Fruit fly (Drosophila melanogaster) whole organism, pupa: Measurements from ENCODE around the gene Osi23.

Experiments
- CG10348 ChIP-seq: fragments of 200-800 bp; sonication (Bioruptor generic); IDR thresholded peaks from 2 replicates; pipeline ENCODE4 v1.3.6; 2022; ENCODE audit warnings: missing biosample characterization, missing genetic modification characterization
- CG12605 ChIP-seq: fragments of 200-800 bp; sonication (Bioruptor generic); IDR thresholded peaks from 2 replicates; pipeline ENCODE4 v1.3.6; 2022; ENCODE audit warnings: missing biosample characterization, missing genetic modification characterization
- CG13204 ChIP-seq: fragments of 200-800 bp; sonication (Bioruptor generic); optimal IDR thresholded peaks from 2 replicates; lab custom pipeline; 2018; ENCODE audit warnings: missing biosample characterization, mild to moderate bottlenecking, missing genetic modification characterization, moderate library complexity
- CG14655 ChIP-seq: fragments of 200-800 bp; sonication (Bioruptor generic); optimal IDR thresholded peaks from 3 replicates; lab custom pipeline; 2017; ENCODE audit warnings: mild to moderate bottlenecking, missing biosample characterization, missing genetic modification reagents, missing genetic modification characterization
- CG17806 ChIP-seq: fragments of 200-800 bp; sonication (Bioruptor generic); optimal IDR thresholded peaks from 2 replicates; lab custom pipeline; 2018; ENCODE audit warnings: missing biosample characterization, mild to moderate bottlenecking, missing genetic modification characterization, moderate library complexity
- CG32121 ChIP-seq: fragments of 200-800 bp; sonication (Bioruptor generic); IDR thresholded peaks from 2 replicates; pipeline ENCODE4 v1.3.6; 2022; ENCODE audit warnings: missing biosample characterization, missing genetic modification characterization
- CG34367 ChIP-seq: fragments of 200-800 bp; sonication (Bioruptor generic); optimal IDR thresholded peaks from 2 replicates; lab custom pipeline; 2018; ENCODE audit warnings: missing biosample characterization, mild to moderate bottlenecking, missing genetic modification characterization
- CG4496 ChIP-seq: fragments of 200-800 bp; sonication (Bioruptor generic); IDR thresholded peaks from 3 replicates; pipeline ENCODE4 v1.3.6; 2022; ENCODE audit warnings: missing biosample characterization, missing genetic modification characterization
- CG8159 ChIP-seq: fragments of 200-800 bp; sonication (Bioruptor generic); optimal IDR thresholded peaks from 3 replicates; lab custom pipeline; 2018; ENCODE audit warnings: missing biosample characterization, mild to moderate bottlenecking, missing genetic modification characterization, moderate library complexity
- CG8301 ChIP-seq: fragments of 200-800 bp; sonication (Bioruptor generic); optimal IDR thresholded peaks from 2 replicates; lab custom pipeline; 2018; ENCODE audit warnings: missing biosample characterization, mild to moderate bottlenecking, missing genetic modification characterization
- CG9948 ChIP-seq: fragments of 200-800 bp; sonication (Bioruptor generic); optimal IDR thresholded peaks from 2 replicates; lab custom pipeline; 2018; ENCODE audit warnings: missing biosample characterization, mild to moderate bottlenecking, missing genetic modification characterization, moderate library complexity
- D1 ChIP-seq: fragments of 200-800 bp; sonication (Bioruptor generic); optimal IDR thresholded peaks from 2 replicates; lab custom pipeline; 2018; ENCODE audit warnings: missing biosample characterization, mild to moderate bottlenecking, missing genetic modification characterization, moderate library complexity
- EcR ChIP-seq: fragments of 200-800 bp; sonication (Bioruptor generic); optimal IDR thresholded peaks from 3 replicates; lab custom pipeline; 2019; ENCODE audit warnings: missing biosample characterization, missing genetic modification characterization, mild to moderate bottlenecking, moderate library complexity, missing genetic modification reagents
- Ets98B ChIP-seq: fragments of 200-800 bp; sonication (Bioruptor generic); IDR thresholded peaks from 2 replicates; pipeline ENCODE4 v1.3.6; 2022; ENCODE audit warnings: missing biosample characterization, missing genetic modification characterization
- Pif1A ChIP-seq: fragments of 200-800 bp; sonication (Bioruptor generic); optimal IDR thresholded peaks from 3 replicates; lab custom pipeline; 2016; ENCODE audit warnings: missing biosample characterization, missing genetic modification characterization
- Pif1B ChIP-seq: fragments of 200-800 bp; sonication (Bioruptor generic); optimal IDR thresholded peaks from 3 replicates; lab custom pipeline; 2016; ENCODE audit warnings: missing biosample characterization, missing genetic modification characterization
- Snoo ChIP-seq: fragments of 200-800 bp; sonication (Bioruptor generic); optimal IDR thresholded peaks from 3 replicates; lab custom pipeline; 2017; ENCODE audit warnings: missing biosample characterization, mild to moderate bottlenecking, missing genetic modification characterization, inconsistent platforms
- fd96Ca ChIP-seq: fragments of 200-800 bp; sonication (Bioruptor generic); IDR thresholded peaks from 3 replicates; pipeline ENCODE4 v1.3.6; 2022; ENCODE audit warnings: missing biosample characterization, missing genetic modification characterization
- gl ChIP-seq: fragments of 200-800 bp; sonication (Bioruptor generic); optimal IDR thresholded peaks from 2 replicates; lab custom pipeline; 2018; ENCODE audit warnings: missing biosample characterization, mild to moderate bottlenecking, missing genetic modification characterization
- rn ChIP-seq: fragments of 200-800 bp; sonication (Bioruptor generic); IDR thresholded peaks from 2 replicates; pipeline ENCODE4 v1.3.6; 2022; ENCODE audit warnings: missing biosample characterization, missing genetic modification characterization

Gene Osi23

DNA sequence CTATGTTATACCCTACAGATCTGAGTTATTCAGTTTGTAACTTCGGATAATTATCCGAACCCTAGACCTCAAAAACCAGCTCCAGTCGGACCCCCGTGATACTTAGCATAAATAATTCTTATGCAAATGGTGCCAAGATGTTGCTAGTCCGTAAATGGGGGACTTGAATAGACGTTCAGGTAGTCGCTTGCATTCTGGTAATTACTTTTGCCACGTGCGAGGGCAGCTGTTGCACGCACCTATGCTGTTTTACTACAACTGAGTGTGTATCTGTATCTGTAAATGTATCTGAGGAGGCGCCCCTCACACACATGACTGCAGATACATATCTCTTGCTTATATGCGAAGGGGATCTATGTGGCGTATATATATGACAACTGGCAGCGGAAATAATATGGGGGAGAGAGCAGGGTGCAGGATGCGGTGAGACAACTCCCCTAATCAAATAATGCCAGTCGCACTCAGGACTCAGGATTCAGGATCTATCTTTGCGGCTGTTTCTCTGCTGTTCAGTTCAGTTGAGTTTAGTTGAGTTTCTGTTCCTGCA is 29.9 kb upstream of the Osi23 start:
- TF ChIP-seq gl (no peak), CG9948 (tag; lab: Kevin White, UChicago) (no peak), rn (GFP tag; lab: Robert Waterston, UW) (no peak), CG34367 (no peak), fd96Ca (GFP tag; lab: Robert Waterston, UW) (no peak), Snoo (tag; lab: Kevin White, UChicago) (no peak), CG14655 (GFP tag; lab: Kevin White, UChicago) (no peak), CG4496 (GFP tag; lab: Robert Waterston, UW) (no peak), CG8301 (tag; lab: Kevin White, UChicago) (no peak), CG17806 (tag; lab: Kevin White, UChicago) (no peak), Pif1A (GFP tag; lab: Kevin White, UChicago) (no peak)
- TF ChIP-seq, all 21 proteins: peak for 0

DNA sequence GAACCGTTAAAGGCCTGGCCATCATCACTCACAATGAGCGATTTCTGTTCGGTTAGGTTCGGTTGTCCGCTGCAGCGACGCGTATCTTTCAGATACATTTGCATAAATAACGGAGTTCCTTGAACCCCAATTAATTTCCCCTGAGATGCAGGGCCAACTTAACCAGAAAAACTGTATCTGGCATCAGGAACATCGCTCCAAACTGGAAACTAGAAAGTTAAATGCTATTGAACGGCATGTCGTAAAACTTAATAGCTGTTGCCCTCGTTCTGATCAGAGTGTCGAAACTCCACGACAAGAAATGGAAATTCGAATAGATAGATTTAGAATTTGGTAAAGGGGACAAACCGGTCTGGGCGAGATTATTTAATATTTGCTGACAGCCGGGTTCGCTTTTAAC is 27.5 kb upstream of the Osi23 start:
- TF ChIP-seq EcR (GFP tag; lab: Kevin White, UChicago) (peak; percentile 59), CG34367 (no peak)

- no peak for TF ChIP-seq CG4496 (GFP tag; lab: Robert Waterston, UW)
- TF ChIP-seq CG8159 (tag; lab: Kevin White, UChicago), result no peak
- no peak for TF ChIP-seq CG10348 (GFP tag; lab: Robert Waterston, UW)
- no peak for TF ChIP-seq EcR (GFP tag; lab: Kevin White, UChicago)
- TF ChIP-seq rn (GFP tag; lab: Robert Waterston, UW), result no peak
- no peak for TF ChIP-seq CG12605 (GFP tag; lab: Robert Waterston, UW)
These were observed 25.8 kb upstream of the Osi23 start for dm6 chr3R:30470690-30471089.

dm6 chr3R:30467062-30467461 is 22.2 kb upstream of the Osi23 start:
- TF ChIP-seq Pif1B (GFP tag; lab: Kevin White, UChicago), result no peak
- no peak for TF ChIP-seq D1 (tag; lab: Kevin White, UChicago)
- TF ChIP-seq CG9948 (tag; lab: Kevin White, UChicago), result no peak
- no peak for TF ChIP-seq rn (GFP tag; lab: Robert Waterston, UW)
- TF ChIP-seq CG12605 (GFP tag; lab: Robert Waterston, UW), result no peak

dm6 chr3R:30466515-30466914 is 21.7 kb upstream of the Osi23 start:
- TF ChIP-seq fd96Ca (GFP tag; lab: Robert Waterston, UW), result peak; percentile 38; the same call in 1 of the 3 replicates
- TF ChIP-seq CG13204, result no peak
- TF ChIP-seq CG4496 (GFP tag; lab: Robert Waterston, UW), result peak; percentile 14; the same call in 1 of the 3 replicates

DNA sequence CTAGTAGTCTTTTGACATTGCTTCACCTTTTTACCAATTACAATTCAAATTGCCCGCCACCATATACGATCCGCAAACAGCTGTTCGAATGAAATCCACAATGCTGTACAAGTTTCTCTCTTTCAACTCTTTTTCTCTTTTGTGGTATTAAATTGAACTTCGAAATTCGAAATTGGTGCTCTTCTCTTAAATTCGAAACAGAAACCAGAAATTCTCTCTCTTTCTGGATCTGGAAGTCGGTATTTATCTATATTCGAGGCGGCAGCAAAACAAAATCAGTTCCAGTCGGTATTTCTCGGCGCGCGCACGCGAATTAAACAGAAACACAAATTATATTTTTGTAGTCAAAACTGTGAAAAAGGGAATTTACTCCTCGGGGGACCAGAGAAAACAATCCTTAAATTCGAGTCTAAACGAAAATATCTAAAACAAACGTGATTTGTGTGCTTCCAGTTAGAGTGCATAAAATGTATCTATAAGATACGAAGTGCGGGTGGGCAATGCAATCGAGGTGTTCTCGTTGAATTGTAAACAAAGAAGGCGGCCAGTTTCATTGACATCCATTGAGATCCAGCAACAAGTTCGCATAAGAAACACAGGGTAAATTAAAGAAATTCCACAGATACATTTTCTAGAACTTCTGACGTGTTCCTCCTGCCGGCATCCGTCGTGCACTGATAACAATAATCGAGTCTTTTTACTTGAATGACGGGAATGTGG is 21.1 kb upstream of the Osi23 start, which contains the start of gene PH4alphaEFB:
Gene PH4alphaEFB (plus strand): TSS at position 276 of the 720 bp plus-strand sequence.
- TF ChIP-seq EcR (GFP tag; lab: Kevin White, UChicago), result peak; percentile 72
- TF ChIP-seq gl, result peak; percentile 1
- TF ChIP-seq Ets98B (GFP tag; lab: Robert Waterston, UW), result no peak
- peak; percentile 53; the same call in 1 of the 2 replicates for TF ChIP-seq CG12605 (GFP tag; lab: Robert Waterston, UW)

DNA sequence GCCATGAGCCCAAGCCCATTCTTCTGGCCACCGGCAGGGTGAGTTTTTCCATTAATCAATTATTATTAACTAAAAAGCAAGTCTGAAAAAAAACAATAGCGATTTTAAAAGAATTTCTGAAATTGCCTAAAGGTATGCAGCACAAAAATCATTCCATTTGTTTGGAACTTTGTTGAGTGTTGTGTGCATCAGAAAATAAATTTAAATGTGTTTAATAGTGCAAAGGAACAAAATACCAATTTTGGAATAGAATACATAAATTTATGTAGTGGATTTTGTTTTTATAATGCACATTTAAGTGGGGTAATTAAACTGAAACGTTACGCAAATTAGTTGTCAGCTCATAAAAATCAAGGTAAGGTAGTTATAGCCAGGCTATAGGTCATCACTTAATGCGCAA is 19.4 kb upstream of the Osi23 start:
- TF ChIP-seq Pif1A (GFP tag; lab: Kevin White, UChicago), result no peak
- TF ChIP-seq CG34367, result no peak
- no peak for TF ChIP-seq gl
- TF ChIP-seq CG9948 (tag; lab: Kevin White, UChicago), result no peak
- no peak for TF ChIP-seq Pif1B (GFP tag; lab: Kevin White, UChicago)
- no peak for TF ChIP-seq fd96Ca (GFP tag; lab: Robert Waterston, UW)
- no peak for TF ChIP-seq CG13204
- TF ChIP-seq CG32121 (GFP tag; lab: Robert Waterston, UW), result no peak
- no peak for TF ChIP-seq CG10348 (GFP tag; lab: Robert Waterston, UW)
- TF ChIP-seq CG8301 (tag; lab: Kevin White, UChicago), result no peak
- TF ChIP-seq EcR (GFP tag; lab: Kevin White, UChicago), result no peak
- no peak for TF ChIP-seq CG4496 (GFP tag; lab: Robert Waterston, UW)
- TF ChIP-seq, all 21 proteins: peak for 0
